Fruit fly (Drosophila melanogaster): ENCODE results near the gene CG8813.

The CG8813 gene

dm6 chr2L:2908440-2909154 lies 39.1 kb downstream of the CG8813 start (continued):
- TF ChIP-seq CHES-1-like (GFP tag; optimal IDR thresholded peaks at IDR 0.05) = no peak
- no peak for TF ChIP-seq Ptx1 (GFP tag; IDR thresholded peaks at IDR 0.05)
- no peak for TF ChIP-seq CG10209 (GFP tag; optimal IDR thresholded peaks at IDR 0.05)
- no peak for TF ChIP-seq trem (tag; optimal IDR thresholded peaks at IDR 0.05)
- TF ChIP-seq da (GFP tag; optimal IDR thresholded peaks at IDR 0.05) = no peak
- TF ChIP-seq Sry-δ (GFP tag; optimal IDR thresholded peaks at IDR 0.05) = no peak
- no peak for TF ChIP-seq CG11456 (GFP tag; IDR thresholded peaks at IDR 0.05)
- no peak for TF ChIP-seq CG13296 (GFP tag; optimal IDR thresholded peaks at IDR 0.05)
- TF ChIP-seq NC2α (GFP tag; optimal IDR thresholded peaks at IDR 0.05) = no peak
- TF ChIP-seq Side (GFP tag; optimal IDR thresholded peaks at IDR 0.05) = no peak
- peak; percentile 50 for TF ChIP-seq CG5180 (GFP tag; optimal IDR thresholded peaks at IDR 0.05)
- TF ChIP-seq en (GFP tag; optimal IDR thresholded peaks at IDR 0.05) = no peak
- no peak for TF ChIP-seq Ada2b (GFP tag; IDR thresholded peaks at IDR 0.05)
- TF ChIP-seq Ravus (GFP tag; IDR thresholded peaks at IDR 0.05) = no peak
- TF ChIP-seq CG7556 (GFP tag; optimal IDR thresholded peaks at IDR 0.05) = no peak
- peak; percentile 7 for TF ChIP-seq psq (GFP tag; optimal IDR thresholded peaks at IDR 0.05)
- no peak for TF ChIP-seq z (GFP tag; IDR thresholded peaks at IDR 0.05)
- no peak for TF ChIP-seq CG3847 (GFP tag; IDR thresholded peaks at IDR 0.05)
- peak; percentile 61 for TF ChIP-seq sens (GFP tag)
- TF ChIP-seq emc (GFP tag; optimal IDR thresholded peaks at IDR 0.05) = no peak
- no peak for TF ChIP-seq her (GFP tag; optimal IDR thresholded peaks at IDR 0.05)
- TF ChIP-seq TFAM (GFP tag; optimal IDR thresholded peaks at IDR 0.05) = no peak
- TF ChIP-seq CG4360 (GFP tag; IDR thresholded peaks at IDR 0.05) = peak; percentile 99
- TF ChIP-seq CG12769 (tag; optimal IDR thresholded peaks at IDR 0.05) = peak; percentile 48
- TF ChIP-seq CG31365 (tag; optimal IDR thresholded peaks at IDR 0.05) = no peak
- no peak for TF ChIP-seq Xrp1 (GFP tag; IDR thresholded peaks at IDR 0.05)
- TF ChIP-seq ara (GFP tag; IDR thresholded peaks at IDR 0.05) = no peak
- peak; percentile 7 for TF ChIP-seq D19A (tag; optimal IDR thresholded peaks at IDR 0.05)
- no peak for TF ChIP-seq CG3281 (GFP tag; optimal IDR thresholded peaks at IDR 0.05)
- 0 out of 2 replicates have a peak, but pooled peaks have one; percentile 5 for TF ChIP-seq CG31441 (GFP tag; IDR thresholded peaks at IDR 0.05)
- TF ChIP-seq CG17186 (GFP tag; optimal IDR thresholded peaks at IDR 0.05) = no peak
- no peak for TF ChIP-seq row (GFP tag; IDR thresholded peaks at IDR 0.05)
- TF ChIP-seq wor (GFP tag; IDR thresholded peaks at IDR 0.05) = no peak
- TF ChIP-seq CG11398 (GFP tag; optimal IDR thresholded peaks at IDR 0.05) = no peak
- no peak for TF ChIP-seq CG16863 (GFP tag; optimal IDR thresholded peaks at IDR 0.05)
- TF ChIP-seq PHDP (tag; optimal IDR thresholded peaks at IDR 0.05) = no peak
- no peak for TF ChIP-seq Bdp1 (GFP tag; optimal IDR thresholded peaks at IDR 0.05)
- no peak for TF ChIP-seq nerfin-1 (tag; optimal IDR thresholded peaks at IDR 0.05)
- TF ChIP-seq lab (GFP tag; optimal IDR thresholded peaks at IDR 0.05) = no peak
- no peak for TF ChIP-seq CG4424 (GFP tag; optimal IDR thresholded peaks at IDR 0.05)
- TF ChIP-seq Doc3 (GFP tag; IDR thresholded peaks at IDR 0.05; ENCODE audit: partially characterized antibody) = 0 out of 3 replicates have a peak, but pooled peaks have one; percentile 14
- TF ChIP-seq HmgD (GFP tag; optimal IDR thresholded peaks at IDR 0.05) = no peak
- TF ChIP-seq Opbp (GFP tag; IDR thresholded peaks at IDR 0.05; ENCODE audit: partially characterized antibody) = no peak
- TF ChIP-seq Pdp1 (GFP tag; optimal IDR thresholded peaks at IDR 0.05) = peak in 1 of 2 experiments; percentile 80
- TF ChIP-seq caup (GFP tag; optimal IDR thresholded peaks at IDR 0.05; ENCODE audit: severe bottlenecking) = no peak
- no peak for TF ChIP-seq MBD-R2 (GFP tag; IDR thresholded peaks at IDR 0.05)
- no peak for TF ChIP-seq CG14710 (tag; optimal IDR thresholded peaks at IDR 0.05)
- TF ChIP-seq bsh (GFP tag; optimal IDR thresholded peaks at IDR 0.05) = peak in 1 of 2 experiments; percentile 14
- TF ChIP-seq inv (GFP tag; IDR thresholded peaks at IDR 0.05; ENCODE audit: partially characterized antibody) = no peak
- peak in 1 of 2 experiments; percentile 21 for TF ChIP-seq tll (GFP tag; optimal IDR thresholded peaks at IDR 0.05)
